Worm (Caenorhabditis elegans) whole organism, L2 larva: Measurements from ENCODE around the gene tdo-2.
A peak's percentile ranks its signal among the peaks of the same experiment; 100 is the strongest.

Source experiments
- C34F6.9 ChIP-seq: fragments of 150-350 bp; optimal IDR thresholded peaks from 2 replicates; lab custom pipeline; 2014; ENCODE audit warnings: missing biosample characterization, missing genetic modification characterization
- F13H6.1 ChIP-seq: sonication (generic microtip); optimal IDR thresholded peaks from 2 replicates; lab custom pipeline; 2016; ENCODE audit warnings: missing genetic modification characterization, missing compliant biosample characterization
- Y55F3AM.14 ChIP-seq: fragments of 200-800 bp; sonication (Bioruptor generic); optimal IDR thresholded peaks from 2 replicates; lab custom pipeline; 2018; ENCODE audit warnings: mild to moderate bottlenecking, missing genetic modification characterization, missing compliant biosample characterization
- alr-1 ChIP-seq: fragments of 150-350 bp; optimal IDR thresholded peaks from 2 replicates; lab custom pipeline; 2014; ENCODE audit warnings: missing biosample characterization, missing genetic modification characterization
- aly-2 ChIP-seq: fragments of 150-350 bp; optimal IDR thresholded peaks from 2 replicates; lab custom pipeline; 2014; ENCODE audit warnings: missing biosample characterization, missing genetic modification characterization
- blmp-1 ChIP-seq: sonication (generic microtip); optimal IDR thresholded peaks from 2 replicates; lab custom pipeline; 2017; ENCODE audit warnings: missing genetic modification characterization, mild to moderate bottlenecking, missing compliant biosample characterization, antibody characterized with exemption, moderate library complexity; ENCODE audit not compliant: insufficient read depth
- ceh-16 ChIP-seq: fragments of 150-350 bp; optimal IDR thresholded peaks from 2 replicates; lab custom pipeline; 2014; ENCODE audit warnings: missing biosample characterization, missing genetic modification characterization
- crh-2 ChIP-seq: sonication (generic microtip); optimal IDR thresholded peaks from 2 replicates; lab custom pipeline; 2017; ENCODE audit warnings: missing biosample characterization, missing genetic modification characterization
- dmd-4 ChIP-seq: sonication (generic microtip); optimal IDR thresholded peaks from 2 replicates; lab custom pipeline; 2017; ENCODE audit warnings: missing biosample characterization, missing genetic modification characterization
- egl-27 ChIP-seq: sonication (generic microtip); optimal IDR thresholded peaks from 3 replicates; lab custom pipeline; 2017; ENCODE audit warnings: missing biosample characterization, missing genetic modification reagents, missing genetic modification characterization
- elt-1 ChIP-seq: fragments of 150-350 bp; optimal IDR thresholded peaks from 2 replicates; lab custom pipeline; 2014; ENCODE audit warnings: missing biosample characterization, missing genetic modification characterization
- gmeb-1 ChIP-seq: fragments of 150-350 bp; optimal IDR thresholded peaks from 2 replicates; lab custom pipeline; 2014; ENCODE audit warnings: missing biosample characterization, missing genetic modification characterization
- lin-11 ChIP-seq: fragments of 150-350 bp; sonication (generic microtip); optimal IDR thresholded peaks from 2 replicates; lab custom pipeline; 2014; ENCODE audit warnings: missing biosample characterization, missing genetic modification characterization, inconsistent platforms, mixed read lengths
- lin-39 ChIP-seq: fragments of 150-350 bp; optimal IDR thresholded peaks from 2 replicates; lab custom pipeline; 2014; ENCODE audit warnings: missing biosample characterization, missing genetic modification reagents, missing genetic modification characterization
- lsy-2 ChIP-seq, 2 experiments: fragments of 150-350 bp in 1 of 2; sonication (generic microtip) in 1 of 2; optimal IDR thresholded peaks; 2 replicates each; lab custom pipeline; 2014 to 2017; ENCODE audit warnings: missing biosample characterization in 2 of 2, missing genetic modification characterization in 2 of 2
- mab-5 ChIP-seq: fragments of 150-350 bp; optimal IDR thresholded peaks from 2 replicates; lab custom pipeline; 2014; ENCODE audit warnings: missing biosample characterization, missing genetic modification characterization
- mbf-1 ChIP-seq: sonication (generic microtip); optimal IDR thresholded peaks from 2 replicates; lab custom pipeline; 2017; ENCODE audit warnings: missing biosample characterization, missing genetic modification characterization
- mdl-1 ChIP-seq, 2 experiments: fragments of 150-350 bp in 1 of 2; sonication (generic microtip) in 1 of 2; optimal IDR thresholded peaks; 2 replicates each; lab custom pipeline; 2017; ENCODE audit warnings: missing biosample characterization in 2 of 2, missing genetic modification characterization in 2 of 2
- nhr-10 ChIP-seq: sonication (generic microtip); optimal IDR thresholded peaks from 2 replicates; lab custom pipeline; 2017; ENCODE audit warnings: missing biosample characterization, missing genetic modification characterization
- nhr-11 ChIP-seq: fragments of 150-350 bp; optimal IDR thresholded peaks from 2 replicates; lab custom pipeline; 2014; ENCODE audit warnings: missing biosample characterization, missing genetic modification characterization
- nhr-12 ChIP-seq: fragments of 150-350 bp; optimal IDR thresholded peaks from 2 replicates; lab custom pipeline; 2014; ENCODE audit warnings: missing biosample characterization, missing genetic modification characterization
- nhr-129 ChIP-seq: fragments of 150-350 bp; optimal IDR thresholded peaks from 2 replicates; lab custom pipeline; 2014; ENCODE audit warnings: missing biosample characterization, missing genetic modification characterization
- nhr-21 ChIP-seq: fragments of 150-350 bp; optimal IDR thresholded peaks from 2 replicates; lab custom pipeline; 2014; ENCODE audit warnings: missing biosample characterization, missing genetic modification characterization
- nhr-237 ChIP-seq: fragments of 150-350 bp; optimal IDR thresholded peaks from 2 replicates; lab custom pipeline; 2014; ENCODE audit warnings: missing biosample characterization, missing genetic modification characterization
- nhr-25 ChIP-seq: fragments of 150-350 bp; sonication (generic microtip); optimal IDR thresholded peaks from 3 replicates; lab custom pipeline; 2014; ENCODE audit warnings: missing biosample characterization, missing genetic modification characterization
- nhr-77 ChIP-seq: fragments of 150-350 bp; optimal IDR thresholded peaks from 2 replicates; lab custom pipeline; 2014; ENCODE audit warnings: missing biosample characterization, missing genetic modification characterization
- sem-4 ChIP-seq: fragments of 150-350 bp; optimal IDR thresholded peaks from 2 replicates; lab custom pipeline; 2014; ENCODE audit warnings: missing biosample characterization, missing genetic modification reagents, missing genetic modification characterization
- sma-3 ChIP-seq: sonication (generic microtip); optimal IDR thresholded peaks from 2 replicates; lab custom pipeline; 2016; ENCODE audit warnings: missing genetic modification reagents, missing genetic modification characterization, missing compliant biosample characterization
- sma-9 ChIP-seq, 2 experiments: fragments of 150-350 bp in 1 of 2; sonication (generic microtip) in 1 of 2; optimal IDR thresholded peaks; 2 replicates each; lab custom pipeline; 2014 to 2016; ENCODE audit warnings: missing genetic modification characterization in 2 of 2, mild to moderate bottlenecking in 1 of 2, missing biosample characterization in 1 of 2, missing compliant biosample characterization in 1 of 2, missing genetic modification reagents in 1 of 2, moderate library complexity in 1 of 2
- snpc-4 ChIP-seq: fragments of 150-350 bp; optimal IDR thresholded peaks from 2 replicates; lab custom pipeline; 2014; ENCODE audit warnings: missing biosample characterization, missing genetic modification characterization
- unc-39 ChIP-seq: fragments of 150-350 bp; optimal IDR thresholded peaks from 2 replicates; lab custom pipeline; 2014; ENCODE audit warnings: missing biosample characterization, missing genetic modification characterization
- unc-55 ChIP-seq: fragments of 150-350 bp; sonication (generic microtip); optimal IDR thresholded peaks from 3 replicates; lab custom pipeline; 2014; ENCODE audit warnings: missing biosample characterization, missing genetic modification reagents, missing genetic modification characterization
- zag-1 ChIP-seq: fragments of 150-350 bp; optimal IDR thresholded peaks from 2 replicates; lab custom pipeline; 2014; ENCODE audit warnings: missing biosample characterization, missing genetic modification characterization
- ztf-1 ChIP-seq: fragments of 200-800 bp; sonication (Bioruptor generic); conservative IDR thresholded peaks from 2 replicates; pipeline ENCODE4 v1.3.6; 2022; ENCODE audit warnings: missing genetic modification characterization, missing compliant biosample characterization
- ztf-11 ChIP-seq: sonication (generic microtip); optimal IDR thresholded peaks from 2 replicates; lab custom pipeline; 2017; ENCODE audit warnings: missing biosample characterization, missing genetic modification characterization

Gene tdo-2

ce11 chrIII:5936992-5937391, 17.2 kb upstream of the tdo-2 start, which contains the start of gene EGAP1.1:
EGAP1.1 (minus strand) TSS chrIII:5937220.
- TF ChIP-seq elt-1 (tag; lab: Kevin White, UChicago) (no peak), aly-2 (tag; lab: Kevin White, UChicago) (no peak), ztf-11 (tag; lab: Kevin White, UChicago) (no peak), ceh-16 (tag; lab: Kevin White, UChicago) (no peak), C34F6.9 (tag; lab: Kevin White, UChicago) (peak; percentile 2)

- TF ChIP-seq elt-1 (tag; lab: Kevin White, UChicago) (no peak), lsy-2 (tag; optimal IDR thresholded peaks at IDR 0.05; lab: Kevin White, UChicago) (peak in 1 of 2 experiments; percentile 9), dmd-4 (tag; lab: Kevin White, UChicago) (no peak), gmeb-1 (tag; lab: Kevin White, UChicago) (no peak), alr-1 (tag; lab: Kevin White, UChicago) (no peak), sma-3 (no peak), nhr-11 (tag; lab: Kevin White, UChicago) (no peak), sma-9 (GFP tag; optimal IDR thresholded peaks at IDR 0.05; lab: Kevin White, UChicago) (no peak), sma-9 (tag; optimal IDR thresholded peaks at IDR 0.05; lab: Kevin White, UChicago) (no peak), sem-4 (tag; lab: Kevin White, UChicago) (no peak), blmp-1 (tag; lab: Kevin White, UChicago) (no peak), C34F6.9 (tag; lab: Kevin White, UChicago) (peak; percentile 40), nhr-10 (no peak), unc-39 (tag; lab: Kevin White, UChicago) (no peak), mdl-1 (tag; optimal IDR thresholded peaks at IDR 0.05; lab: Kevin White, UChicago) (no peak), mbf-1 (tag; lab: Kevin White, UChicago) (no peak), egl-27 (tag; lab: Kevin White, UChicago) (no peak), F13H6.1 (tag; lab: Kevin White, UChicago) (peak; percentile 24), snpc-4 (no peak), unc-55 (GFP tag; lab: Kevin White, UChicago) (no peak), crh-2 (tag; lab: Kevin White, UChicago) (no peak), zag-1 (tag; lab: Kevin White, UChicago) (no peak), nhr-21 (tag; lab: Kevin White, UChicago) (no peak), nhr-237 (tag; lab: Kevin White, UChicago) (no peak), nhr-77 (tag; lab: Kevin White, UChicago) (no peak), nhr-12 (tag; lab: Kevin White, UChicago) (no peak)
Measured at ce11 chrIII:5934138-5934658, 14.4 kb upstream of the tdo-2 start.

ce11 chrIII:5932853-5933252, 13.1 kb upstream of the tdo-2 start, which contains the start of gene zmp-1:
zmp-1 (minus strand) TSS chrIII:5932953.
- no peak for TF ChIP-seq ztf-1 (GFP tag; lab: Robert Waterston, UW)
- TF ChIP-seq gmeb-1 (tag; lab: Kevin White, UChicago): no peak
- no peak for TF ChIP-seq elt-1 (tag; lab: Kevin White, UChicago)
- TF ChIP-seq Y55F3AM.14 (GFP tag; lab: Kevin White, UChicago): no peak
- TF ChIP-seq dmd-4 (tag; lab: Kevin White, UChicago): no peak

- TF ChIP-seq F13H6.1 (tag; lab: Kevin White, UChicago) (peak; percentile 32), nhr-10 (no peak), nhr-129 (tag; lab: Kevin White, UChicago) (peak; percentile 31), nhr-25 (tag; lab: Kevin White, UChicago) (no peak), nhr-21 (tag; lab: Kevin White, UChicago) (no peak)
- TF ChIP-seq, all 48 proteins: peak for 2
Measured at ce11 chrIII:5931433-5931994, 11.8 kb upstream of the tdo-2 start, which contains the start of gene EGAP1.5. EGAP1.5 (plus strand) TSS chrIII:5931721.

- peak; percentile 24 for TF ChIP-seq F13H6.1 (tag; lab: Kevin White, UChicago)
- peak; percentile 17 for TF ChIP-seq nhr-129 (tag; lab: Kevin White, UChicago)
- no peak for TF ChIP-seq lin-39 (tag; lab: Kevin White, UChicago)
- no peak for TF ChIP-seq mab-5 (tag; lab: Kevin White, UChicago)
- no peak for TF ChIP-seq alr-1 (tag; lab: Kevin White, UChicago)
- TF ChIP-seq sma-9 (GFP tag; optimal IDR thresholded peaks at IDR 0.05; lab: Kevin White, UChicago): peak; percentile 33
- no peak for TF ChIP-seq sma-9 (tag; optimal IDR thresholded peaks at IDR 0.05; lab: Kevin White, UChicago)
- no peak for TF ChIP-seq snpc-4
- peak in 1 of 2 experiments; percentile 40 for TF ChIP-seq lsy-2 (tag; optimal IDR thresholded peaks at IDR 0.05; lab: Kevin White, UChicago)
- no peak for TF ChIP-seq zag-1 (tag; lab: Kevin White, UChicago)
- TF ChIP-seq Y55F3AM.14 (GFP tag; lab: Kevin White, UChicago): no peak
- TF ChIP-seq C34F6.9 (tag; lab: Kevin White, UChicago): no peak
- TF ChIP-seq lin-11 (tag; lab: Kevin White, UChicago): no peak
Measured at ce11 chrIII:5930659-5931058, 10.9 kb upstream of the tdo-2 start.
